Comparison of ENCODE assay signal across 1 fruit fly cellular context in the genomic region with DNA sequence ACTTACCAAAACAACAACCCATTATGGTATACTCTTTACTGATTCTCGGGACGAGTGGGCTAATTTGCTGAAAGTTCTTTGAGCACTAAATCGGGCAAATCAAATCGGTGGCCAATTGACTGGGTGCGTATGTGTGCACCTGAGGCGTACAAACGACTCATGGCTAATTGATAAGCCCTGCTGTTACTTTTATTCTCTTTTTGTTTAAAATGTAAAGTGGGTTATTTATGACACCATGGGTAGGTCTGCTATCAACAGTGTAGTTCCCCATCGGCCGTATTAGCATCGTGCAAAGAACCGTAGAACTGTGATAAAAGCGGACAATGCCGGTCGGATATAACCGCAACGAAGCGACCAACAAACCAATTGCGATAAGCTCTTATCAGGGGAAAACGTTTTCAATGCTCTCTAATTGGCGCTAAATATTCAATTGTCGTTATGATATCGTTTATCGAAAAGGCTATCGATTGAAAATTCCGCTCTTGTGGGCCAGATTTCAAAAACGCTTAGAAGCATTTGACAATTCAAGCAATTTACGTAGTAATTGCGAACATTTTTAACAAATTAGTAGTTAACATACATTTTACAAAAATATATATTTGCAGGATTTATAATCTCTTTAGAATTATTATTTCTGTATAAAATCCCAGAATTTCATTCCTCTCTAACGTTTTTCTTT.
TF ChIP-seq lines count a peak whose summit lies in the region.

A gene (minus strand): TSS at position 69 of the 679 bp plus-strand sequence.

TF ChIP-seq in whole organism, embryonic, 481 proteins besides CTCF, POLR2A, EP300 and RAD21 (continued from another document and continues in another):
- TF ChIP-seq CG2129 (GFP tag; IDR thresholded peaks at IDR 0.05; lab: Robert Waterston, UW; ENCODE audit: partially characterized antibody) (no peak), Six4 (GFP tag; optimal IDR thresholded peaks at IDR 0.05; lab: Kevin White, UChicago) (no peak), CG12391 (tag; optimal IDR thresholded peaks at IDR 0.05; lab: Kevin White, UChicago) (no peak), schlank (tag; optimal IDR thresholded peaks at IDR 0.05; lab: Kevin White, UChicago) (no peak), CG7357 (GFP tag; IDR thresholded peaks at IDR 0.05; lab: Robert Waterston, UW) (no peak), nerfin-1 (tag; optimal IDR thresholded peaks at IDR 0.05; lab: Kevin White, UChicago) (no peak), CG5180 (GFP tag; optimal IDR thresholded peaks at IDR 0.05; lab: Kevin White, UChicago) (no peak), HmgZ (tag; optimal IDR thresholded peaks at IDR 0.05; lab: Kevin White, UChicago) (peak; percentile 74), Gug (GFP tag; IDR thresholded peaks at IDR 0.05; lab: Robert Waterston, UW) (no peak; the same call in 2 of the 4 replicates), Hr3 (GFP tag; optimal IDR thresholded peaks at IDR 0.05; lab: Kevin White, UChicago) (peak; percentile 27), CG4707 (GFP tag; optimal IDR thresholded peaks at IDR 0.05; lab: Kevin White, UChicago) (no peak), ftz-f1 (GFP tag; optimal IDR thresholded peaks at IDR 0.05; lab: Kevin White, UChicago) (no peak), tgo (GFP tag; IDR thresholded peaks at IDR 0.05; lab: Robert Waterston, UW) (no peak; the same call in 2 of the 3 replicates), Atf3 (GFP tag; optimal IDR thresholded peaks at IDR 0.05; lab: Kevin White, UChicago) (peak; percentile 17), CG42726 (GFP tag; IDR thresholded peaks at IDR 0.05; lab: Robert Waterston, UW; ENCODE audit: partially characterized antibody) (no peak), lola (GFP tag; optimal IDR thresholded peaks at IDR 0.05; lab: Kevin White, UChicago) (no peak), CG13287 (GFP tag; IDR thresholded peaks at IDR 0.05; lab: Robert Waterston, UW; ENCODE audit: partially characterized antibody) (peak; percentile 22), klu (GFP tag; IDR thresholded peaks at IDR 0.05; lab: Robert Waterston, UW) (no peak), CG4820 (GFP tag; optimal IDR thresholded peaks at IDR 0.05; lab: Kevin White, UChicago) (no peak), CG10366 (GFP tag; IDR thresholded peaks at IDR 0.05; lab: Robert Waterston, UW) (no peak), insv (GFP tag; optimal IDR thresholded peaks at IDR 0.05; lab: Kevin White, UChicago) (no peak), sob (GFP tag; IDR thresholded peaks at IDR 0.05; lab: Robert Waterston, UW) (peak; percentile 73), CG9437 (GFP tag; optimal IDR thresholded peaks at IDR 0.05; lab: Kevin White, UChicago) (no peak), dimm (GFP tag; IDR thresholded peaks at IDR 0.05; lab: Robert Waterston, UW) (no peak), Fer3 (tag; optimal IDR thresholded peaks at IDR 0.05; lab: Kevin White, UChicago) (peak; percentile 56), cwo (GFP tag; optimal IDR thresholded peaks at IDR 0.05; lab: Kevin White, UChicago) (peak; percentile 70), CG15601 (tag; optimal IDR thresholded peaks at IDR 0.05; lab: Kevin White, UChicago) (no peak), toy (GFP tag; IDR thresholded peaks at IDR 0.05; lab: Robert Waterston, UW) (0 out of 2 replicates have a peak, but pooled peaks have one; percentile 5), CG14965 (GFP tag; optimal IDR thresholded peaks at IDR 0.05; lab: Kevin White, UChicago; ENCODE audit: borderline replicate concordance) (no peak), Dfd (GFP tag; optimal IDR thresholded peaks at IDR 0.05; lab: Kevin White, UChicago) (no peak), fru (optimal IDR thresholded peaks at IDR 0.05; lab: Kevin White, UChicago) (no peak), Taf1 (GFP tag; IDR thresholded peaks at IDR 0.05; lab: Robert Waterston, UW) (peak; percentile 51; the same call in 1 of the 2 replicates), tin (GFP tag; optimal IDR thresholded peaks at IDR 0.05; lab: Kevin White, UChicago) (no peak), CG16863 (GFP tag; optimal IDR thresholded peaks at IDR 0.05; lab: Kevin White, UChicago) (no peak), CG12659 (GFP tag; optimal IDR thresholded peaks at IDR 0.05; lab: Kevin White, UChicago) (no peak), Hr51 (GFP tag; optimal IDR thresholded peaks at IDR 0.05; lab: Kevin White, UChicago) (peak in 1 of 2 experiments; percentile 47), Hand (GFP tag; optimal IDR thresholded peaks at IDR 0.05; lab: Kevin White, UChicago) (no peak), hth (optimal IDR thresholded peaks at IDR 0.05; lab: Kevin White, UChicago) (no peak), fd64A (GFP tag; optimal IDR thresholded peaks at IDR 0.05; lab: Kevin White, UChicago) (no peak), CG6683 (GFP tag; optimal IDR thresholded peaks at IDR 0.05; lab: Kevin White, UChicago) (no peak), CG31224 (GFP tag; IDR thresholded peaks at IDR 0.05; lab: Robert Waterston, UW) (no peak), ash1 (GFP tag; optimal IDR thresholded peaks at IDR 0.05; lab: Kevin White, UChicago) (no peak), C15 (GFP tag; IDR thresholded peaks at IDR 0.05; lab: Robert Waterston, UW) (peak; percentile 9; the same call in 1 of the 3 replicates), CG33557 (GFP tag; optimal IDR thresholded peaks at IDR 0.05; lab: Kevin White, UChicago) (no peak), ham (GFP tag; IDR thresholded peaks at IDR 0.05; lab: Robert Waterston, UW) (peak; percentile 31; the same call in 1 of the 2 replicates), zfh2 (GFP tag; optimal IDR thresholded peaks at IDR 0.05; lab: Kevin White, UChicago) (no peak), CG6813 (GFP tag; optimal IDR thresholded peaks at IDR 0.05; lab: Kevin White, UChicago) (no peak), CG13123 (GFP tag; optimal IDR thresholded peaks at IDR 0.05; lab: Kevin White, UChicago) (no peak), B-H2 (GFP tag; optimal IDR thresholded peaks at IDR 0.05; lab: Kevin White, UChicago) (no peak), grn (GFP tag; optimal IDR thresholded peaks at IDR 0.05; lab: Kevin White, UChicago) (no peak), emc (GFP tag; optimal IDR thresholded peaks at IDR 0.05; lab: Kevin White, UChicago) (no peak), Nf-YC (tag; optimal IDR thresholded peaks at IDR 0.05; lab: Kevin White, UChicago) (no peak), CG7928 (GFP tag; optimal IDR thresholded peaks at IDR 0.05; lab: Kevin White, UChicago) (no peak), CG8281 (tag; optimal IDR thresholded peaks at IDR 0.05; lab: Kevin White, UChicago) (no peak), CG6254 (GFP tag; optimal IDR thresholded peaks at IDR 0.05; lab: Kevin White, UChicago) (no peak), prd (optimal IDR thresholded peaks at IDR 0.05; lab: Kevin White, UChicago) (no peak), prd (GFP tag; IDR thresholded peaks at IDR 0.05; lab: Robert Waterston, UW) (peak; percentile 47), CG11696 (GFP tag; IDR thresholded peaks at IDR 0.05; lab: Robert Waterston, UW) (no peak), Sry-δ (GFP tag; optimal IDR thresholded peaks at IDR 0.05; lab: Kevin White, UChicago) (no peak), dysf (GFP tag; IDR thresholded peaks at IDR 0.05; lab: Robert Waterston, UW) (peak; percentile 59; the same call in 2 of the 3 replicates), CG17186 (GFP tag; optimal IDR thresholded peaks at IDR 0.05; lab: Kevin White, UChicago) (no peak), CG2116 (GFP tag; optimal IDR thresholded peaks at IDR 0.05; lab: Kevin White, UChicago) (no peak), tio (GFP tag; optimal IDR thresholded peaks at IDR 0.05; lab: Kevin White, UChicago) (no peak), slp2 (GFP tag; optimal IDR thresholded peaks at IDR 0.05; lab: Kevin White, UChicago) (peak; percentile 1), D (optimal IDR thresholded peaks at IDR 0.05; lab: Kevin White, UChicago) (no peak), D (GFP tag; optimal IDR thresholded peaks at IDR 0.05; lab: Kevin White, UChicago) (no peak), lbe (GFP tag; optimal IDR thresholded peaks at IDR 0.05; lab: Kevin White, UChicago) (no peak), hbn (GFP tag; IDR thresholded peaks at IDR 0.05; lab: Robert Waterston, UW; ENCODE audit: partially characterized antibody) (no peak), CG1832 (GFP tag; optimal IDR thresholded peaks at IDR 0.05; lab: Kevin White, UChicago) (no peak), sr (GFP tag; IDR thresholded peaks at IDR 0.05; lab: Robert Waterston, UW) (no peak), CG1792 (GFP tag; optimal IDR thresholded peaks at IDR 0.05; lab: Kevin White, UChicago) (no peak), NfI (GFP tag; optimal IDR thresholded peaks at IDR 0.05; lab: Kevin White, UChicago) (no peak), CG8089 (GFP tag; optimal IDR thresholded peaks at IDR 0.05; lab: Kevin White, UChicago) (no peak), CG13624 (GFP tag; optimal IDR thresholded peaks at IDR 0.05; lab: Kevin White, UChicago) (no peak), onecut (GFP tag; IDR thresholded peaks at IDR 0.05; lab: Robert Waterston, UW) (peak; percentile 32), CG4424 (GFP tag; optimal IDR thresholded peaks at IDR 0.05; lab: Kevin White, UChicago) (no peak), CG15269 (tag; optimal IDR thresholded peaks at IDR 0.05; lab: Kevin White, UChicago) (peak; percentile 39), odd (GFP tag; optimal IDR thresholded peaks at IDR 0.05; lab: Kevin White, UChicago) (no peak), H15 (GFP tag; IDR thresholded peaks at IDR 0.05; lab: Robert Waterston, UW) (no peak), MTF-1 (GFP tag; optimal IDR thresholded peaks at IDR 0.05; lab: Kevin White, UChicago; ENCODE audit: borderline replicate concordance) (no peak), Doc3 (GFP tag; IDR thresholded peaks at IDR 0.05; lab: Robert Waterston, UW; ENCODE audit: partially characterized antibody) (no peak), Hmr (GFP tag; optimal IDR thresholded peaks at IDR 0.05; lab: Kevin White, UChicago) (no peak), CG17385 (GFP tag; optimal IDR thresholded peaks at IDR 0.05; lab: Kevin White, UChicago) (no peak), MESR4 (GFP tag; optimal IDR thresholded peaks at IDR 0.05; lab: Kevin White, UChicago) (no peak), CG13296 (GFP tag; optimal IDR thresholded peaks at IDR 0.05; lab: Kevin White, UChicago) (no peak), gcm (GFP tag; optimal IDR thresholded peaks at IDR 0.05; lab: Kevin White, UChicago) (no peak), salm (tag; optimal IDR thresholded peaks at IDR 0.05; lab: Kevin White, UChicago) (no peak), CG1233 (GFP tag; optimal IDR thresholded peaks at IDR 0.05; lab: Kevin White, UChicago) (no peak), CG7556 (GFP tag; optimal IDR thresholded peaks at IDR 0.05; lab: Kevin White, UChicago) (peak; percentile 51), CG3726 (GFP tag; IDR thresholded peaks at IDR 0.05; lab: Robert Waterston, UW) (no peak), Dll (GFP tag; IDR thresholded peaks at IDR 0.05; lab: Robert Waterston, UW; ENCODE audit: partially characterized antibody) (peak; percentile 59; the same call in 2 of the 4 replicates), shn (GFP tag; optimal IDR thresholded peaks at IDR 0.05; lab: Kevin White, UChicago) (peak; percentile 26), CG12236 (GFP tag; optimal IDR thresholded peaks at IDR 0.05; lab: Kevin White, UChicago) (no peak), scrt (GFP tag; optimal IDR thresholded peaks at IDR 0.05; lab: Kevin White, UChicago) (no peak), psq (GFP tag; optimal IDR thresholded peaks at IDR 0.05; lab: Kevin White, UChicago) (no peak), wdn (GFP tag; IDR thresholded peaks at IDR 0.05; lab: Robert Waterston, UW) (peak; percentile 51; the same call in 1 of the 2 replicates), Stat92E (GFP tag; optimal IDR thresholded peaks at IDR 0.05; lab: Kevin White, UChicago) (no peak), unc-4 (GFP tag; IDR thresholded peaks at IDR 0.05; lab: Robert Waterston, UW; ENCODE audit: partially characterized antibody) (no peak), dati (GFP tag; IDR thresholded peaks at IDR 0.05; lab: Robert Waterston, UW) (no peak), Optix (GFP tag; IDR thresholded peaks at IDR 0.05; lab: Robert Waterston, UW) (0 out of 3 replicates have a peak, but pooled peaks have one; percentile 29), Bteb2 (GFP tag; optimal IDR thresholded peaks at IDR 0.05; lab: Kevin White, UChicago) (no peak), CG8944 (GFP tag; optimal IDR thresholded peaks at IDR 0.05; lab: Kevin White, UChicago) (no peak), maf-S (GFP tag; optimal IDR thresholded peaks at IDR 0.05; lab: Kevin White, UChicago) (peak; percentile 4), HLHmδ (GFP tag; optimal IDR thresholded peaks at IDR 0.05; lab: Kevin White, UChicago) (no peak), CG16813 (GFP tag; IDR thresholded peaks at IDR 0.05; lab: Robert Waterston, UW; ENCODE audit: partially characterized antibody) (no peak), lab (GFP tag; optimal IDR thresholded peaks at IDR 0.05; lab: Kevin White, UChicago) (peak; percentile 82), CG15011 (GFP tag; optimal IDR thresholded peaks at IDR 0.05; lab: Kevin White, UChicago) (no peak), Vsx1 (GFP tag; optimal IDR thresholded peaks at IDR 0.05; lab: Kevin White, UChicago) (peak; percentile 96), E2f1 (GFP tag; IDR thresholded peaks at IDR 0.05; lab: Robert Waterston, UW) (peak; percentile 66), CG8388 (GFP tag; optimal IDR thresholded peaks at IDR 0.05; lab: Kevin White, UChicago) (no peak), Ravus (GFP tag; IDR thresholded peaks at IDR 0.05; lab: Robert Waterston, UW) (no peak), ems (GFP tag; optimal IDR thresholded peaks at IDR 0.05; lab: Kevin White, UChicago) (no peak), D19A (tag; optimal IDR thresholded peaks at IDR 0.05; lab: Kevin White, UChicago) (no peak), CkIIα-i1 (GFP tag; IDR thresholded peaks at IDR 0.05; lab: Robert Waterston, UW) (peak; percentile 39; the same call in 1 of the 2 replicates), CG7372 (GFP tag; IDR thresholded peaks at IDR 0.05; lab: Robert Waterston, UW) (no peak), CG7745 (tag; optimal IDR thresholded peaks at IDR 0.05; lab: Kevin White, UChicago) (no peak), vnd (GFP tag; IDR thresholded peaks at IDR 0.05; lab: Robert Waterston, UW; ENCODE audit: partially characterized antibody) (no peak), az2 (GFP tag; optimal IDR thresholded peaks at IDR 0.05; lab: Kevin White, UChicago) (no peak), CG3838 (GFP tag; optimal IDR thresholded peaks at IDR 0.05; lab: Kevin White, UChicago) (no peak), CG6791 (GFP tag; IDR thresholded peaks at IDR 0.05; lab: Robert Waterston, UW; ENCODE audit: partially characterized antibody) (peak; percentile 25; the same call in 1 of the 3 replicates), CG10959 (GFP tag; IDR thresholded peaks at IDR 0.05; lab: Robert Waterston, UW) (peak; percentile 33; the same call in 1 of the 2 replicates), CG31365 (tag; optimal IDR thresholded peaks at IDR 0.05; lab: Kevin White, UChicago) (no peak), GATAe (GFP tag; conservative IDR thresholded peaks at IDR 0.05; lab: Robert Waterston, UW) (peak; percentile 95), ind (GFP tag; optimal IDR thresholded peaks at IDR 0.05; lab: Kevin White, UChicago) (no peak)
